Fruit fly (Drosophila melanogaster) whole organism, pupa: ENCODE results near the gene CG46270.

ENCODE experiments used
- CG13204 ChIP-seq: fragments of 200-800 bp; sonication (Bioruptor generic); optimal IDR thresholded peaks from 2 replicates; lab custom pipeline; 2018; ENCODE audit warnings: missing biosample characterization, mild to moderate bottlenecking, missing genetic modification characterization, moderate library complexity
- CG4496 ChIP-seq: fragments of 200-800 bp; sonication (Bioruptor generic); IDR thresholded peaks from 3 replicates; pipeline ENCODE4 v1.3.6; 2022; ENCODE audit warnings: missing biosample characterization, missing genetic modification characterization
- EcR ChIP-seq: fragments of 200-800 bp; sonication (Bioruptor generic); optimal IDR thresholded peaks from 3 replicates; lab custom pipeline; 2019; ENCODE audit warnings: missing biosample characterization, missing genetic modification characterization, mild to moderate bottlenecking, moderate library complexity, missing genetic modification reagents
- Pif1A ChIP-seq: fragments of 200-800 bp; sonication (Bioruptor generic); optimal IDR thresholded peaks from 3 replicates; lab custom pipeline; 2016; ENCODE audit warnings: missing biosample characterization, missing genetic modification characterization
- Pif1B ChIP-seq: fragments of 200-800 bp; sonication (Bioruptor generic); optimal IDR thresholded peaks from 3 replicates; lab custom pipeline; 2016; ENCODE audit warnings: missing biosample characterization, missing genetic modification characterization
- gl ChIP-seq: fragments of 200-800 bp; sonication (Bioruptor generic); optimal IDR thresholded peaks from 2 replicates; lab custom pipeline; 2018; ENCODE audit warnings: missing biosample characterization, mild to moderate bottlenecking, missing genetic modification characterization

- TF ChIP-seq gl (no peak), CG4496 (no peak), EcR (GFP tag; lab: Kevin White, UChicago) (no peak), Pif1B (no peak), CG13204 (GFP tag; lab: Kevin White, UChicago) (no peak), Pif1A (no peak)
Measured at dm6 chr3R:10428324-10428723, at the start of gene CG46270.
